Worm (Caenorhabditis elegans) whole organism, late embryonic: ENCODE data around the gene C01G12.3.

Source experiments
- C38D4.7 ChIP-seq: fragments of 200-800 bp; sonication (Bioruptor generic); optimal IDR thresholded peaks from 2 replicates; lab custom pipeline; 2018; ENCODE audit warnings: mild to moderate bottlenecking, missing genetic modification characterization, moderate library complexity, missing compliant biosample characterization
- K09A11.1 ChIP-seq: sonication (generic microtip); optimal IDR thresholded peaks from 2 replicates; lab custom pipeline; 2017; ENCODE audit warnings: antibody characterized with exemption, mild to moderate bottlenecking, missing genetic modification characterization, missing compliant biosample characterization; ENCODE audit not compliant: insufficient read depth
- Y22D7AL.16 ChIP-seq: sonication (generic microtip); optimal IDR thresholded peaks from 2 replicates; lab custom pipeline; 2016; ENCODE audit warnings: missing genetic modification characterization, missing compliant biosample characterization
- ama-1 ChIP-seq: fragments of 150-350 bp; optimal IDR thresholded peaks from 2 replicates; lab custom pipeline; 2014
- ceh-14 ChIP-seq: sonication (generic microtip); optimal IDR thresholded peaks from 2 replicates; lab custom pipeline; 2016; ENCODE audit warnings: missing genotype, missing genetic modification characterization, missing compliant biosample characterization
- ceh-45 ChIP-seq: fragments of 200-800 bp; sonication (Bioruptor generic); IDR thresholded peaks from 2 replicates; pipeline ENCODE4 v1.3.6; 2022; ENCODE audit warnings: missing genetic modification reagents, missing genetic modification characterization, missing compliant biosample characterization
- ceh-9 ChIP-seq: sonication (generic microtip); optimal IDR thresholded peaks from 2 replicates; lab custom pipeline; 2016; ENCODE audit warnings: mild to moderate bottlenecking, missing genetic modification characterization, inconsistent platforms, missing compliant biosample characterization
- dmd-4 ChIP-seq: sonication (generic microtip); optimal IDR thresholded peaks from 2 replicates; lab custom pipeline; 2016; ENCODE audit warnings: borderline replicate concordance, missing genetic modification characterization, missing compliant biosample characterization
- elt-2 ChIP-seq: sonication (generic microtip); optimal IDR thresholded peaks from 2 replicates; lab custom pipeline; 2016; ENCODE audit warnings: missing genetic modification reagents, missing genetic modification characterization, missing compliant biosample characterization
- hlh-13 ChIP-seq: fragments of 200-800 bp; sonication (Bioruptor generic); optimal IDR thresholded peaks from 2 replicates; lab custom pipeline; 2018; ENCODE audit warnings: mild to moderate bottlenecking, missing genetic modification characterization, missing compliant biosample characterization
- hlh-15 ChIP-seq: sonication (generic microtip); optimal IDR thresholded peaks from 2 replicates; lab custom pipeline; 2016; ENCODE audit warnings: missing genetic modification characterization, missing compliant biosample characterization
- hlh-6 ChIP-seq: sonication (generic microtip); optimal IDR thresholded peaks from 2 replicates; lab custom pipeline; 2016; ENCODE audit warnings: missing genotype, missing genetic modification characterization, missing compliant biosample characterization
- hlh-8 ChIP-seq: sonication (generic microtip); optimal IDR thresholded peaks from 2 replicates; lab custom pipeline; 2016; ENCODE audit warnings: missing genotype, missing genetic modification characterization, missing compliant biosample characterization
- lin-11 ChIP-seq: fragments of 200-800 bp; sonication (Bioruptor generic); optimal IDR thresholded peaks from 2 replicates; lab custom pipeline; 2018; ENCODE audit warnings: mild to moderate bottlenecking, missing genetic modification characterization, missing compliant biosample characterization
- mec-3 ChIP-seq: sonication (generic microtip); optimal IDR thresholded peaks from 2 replicates; lab custom pipeline; 2016; ENCODE audit warnings: borderline replicate concordance, missing genetic modification characterization, missing compliant biosample characterization
- nhr-11 ChIP-seq: fragments of 150-350 bp; optimal IDR thresholded peaks from 2 replicates; lab custom pipeline; 2014; ENCODE audit warnings: missing biosample characterization, missing genetic modification characterization
- nhr-232 ChIP-seq: sonication (generic microtip); optimal IDR thresholded peaks from 2 replicates; lab custom pipeline; 2016; ENCODE audit warnings: missing genetic modification characterization, missing compliant biosample characterization
- pax-1 ChIP-seq: fragments of 150-350 bp; optimal IDR thresholded peaks from 2 replicates; lab custom pipeline; 2014; ENCODE audit warnings: missing biosample characterization, missing genetic modification characterization
- pha-2 ChIP-seq: sonication (generic microtip); optimal IDR thresholded peaks from 2 replicates; lab custom pipeline; 2017; ENCODE audit warnings: mild to moderate bottlenecking, missing genetic modification characterization, missing compliant biosample characterization
- pha-4 ChIP-seq: fragments of 150-350 bp; optimal IDR thresholded peaks from 2 replicates; lab custom pipeline; 2018; ENCODE audit warnings: missing biosample characterization, missing genetic modification reagents, missing genetic modification characterization
- pqm-1 ChIP-seq: sonication (generic microtip); optimal IDR thresholded peaks from 2 replicates; lab custom pipeline; 2016; ENCODE audit warnings: missing genetic modification characterization, missing compliant biosample characterization
- pros-1 ChIP-seq: fragments of 150-350 bp; optimal IDR thresholded peaks from 2 replicates; lab custom pipeline; 2014; ENCODE audit warnings: missing biosample characterization, missing genetic modification reagents, missing genetic modification characterization
- rnt-1 ChIP-seq: sonication (generic microtip); optimal IDR thresholded peaks from 2 replicates; lab custom pipeline; 2016; ENCODE audit warnings: missing genetic modification characterization, missing compliant biosample characterization
- sdc-2 ChIP-seq: sonication (generic microtip); optimal IDR thresholded peaks from 2 replicates; lab custom pipeline; 2016; ENCODE audit warnings: missing genotype, missing genetic modification characterization, missing compliant biosample characterization
- sox-4 ChIP-seq: sonication (generic microtip); optimal IDR thresholded peaks from 2 replicates; lab custom pipeline; 2017; ENCODE audit warnings: mild to moderate bottlenecking, missing genetic modification characterization, inconsistent platforms, missing compliant biosample characterization
- tbx-7 ChIP-seq: sonication (generic microtip); optimal IDR thresholded peaks from 2 replicates; lab custom pipeline; 2016; ENCODE audit warnings: missing genotype, missing genetic modification characterization, missing compliant biosample characterization
- ttx-3 ChIP-seq: sonication (generic microtip); optimal IDR thresholded peaks from 2 replicates; lab custom pipeline; 2016; ENCODE audit warnings: missing genetic modification reagents, missing genetic modification characterization, missing compliant biosample characterization
- unc-55 ChIP-seq: sonication (generic microtip); optimal IDR thresholded peaks from 2 replicates; lab custom pipeline; 2017; ENCODE audit warnings: missing biosample characterization, missing genetic modification reagents, missing genetic modification characterization
- unc-86 ChIP-seq: sonication (generic microtip); optimal IDR thresholded peaks from 2 replicates; lab custom pipeline; 2016; ENCODE audit warnings: missing genetic modification characterization, missing compliant biosample characterization
- ztf-16 ChIP-seq: sonication (generic microtip); optimal IDR thresholded peaks from 2 replicates; lab custom pipeline; 2017; ENCODE audit warnings: missing genetic modification characterization, missing compliant biosample characterization

The C01G12.3 gene

DNA sequence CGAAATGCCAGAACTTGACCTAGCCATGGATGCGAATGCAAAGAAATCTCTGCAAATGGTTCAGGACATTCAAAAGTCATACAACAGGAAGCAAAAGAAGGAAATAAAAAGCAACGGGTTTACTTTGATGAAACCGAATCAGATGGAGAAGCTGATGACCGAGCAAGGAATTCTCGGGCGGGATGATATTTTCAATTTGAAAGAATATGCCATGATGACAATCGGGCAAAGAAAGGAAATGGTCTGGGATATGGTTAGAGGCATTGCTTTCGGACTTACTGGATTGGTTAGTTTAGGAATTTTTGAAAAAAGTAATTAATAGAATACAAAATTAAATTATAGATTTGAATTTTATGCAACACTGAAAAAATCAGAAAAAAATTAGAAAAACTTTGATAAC lies 38.6 kb upstream of the C01G12.3 start:
- no peak for TF ChIP-seq unc-86 (tag; lab: Kevin White, UChicago)
- TF ChIP-seq dmd-4 (tag; lab: Kevin White, UChicago) = no peak
- no peak for TF ChIP-seq pqm-1 (tag; lab: Kevin White, UChicago)
- no peak for TF ChIP-seq Y22D7AL.16
- TF ChIP-seq sdc-2 = no peak
- no peak for TF ChIP-seq hlh-6
- TF ChIP-seq ceh-14 (tag; lab: Kevin White, UChicago) = no peak
- TF ChIP-seq sox-4 = no peak
- no peak for TF ChIP-seq ttx-3

DNA sequence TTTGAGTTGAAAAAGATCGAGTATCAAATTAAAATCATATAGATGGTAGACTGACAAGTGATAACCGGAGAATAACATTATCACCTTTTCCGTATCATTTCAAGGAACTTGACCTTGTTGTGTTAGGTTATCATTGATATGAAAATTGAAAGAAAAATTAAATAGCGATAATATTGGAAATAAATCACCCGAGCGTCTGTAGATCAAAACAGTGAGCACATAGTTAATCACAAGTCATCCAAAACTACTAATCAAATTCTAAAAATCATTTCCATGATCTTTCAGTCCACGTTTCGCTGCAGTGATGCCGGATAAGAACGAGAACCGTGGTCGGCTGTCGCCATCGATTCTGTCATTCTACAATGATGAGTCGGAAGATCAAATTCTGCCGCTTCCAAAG lies 37.7 kb upstream of the C01G12.3 start:
- TF ChIP-seq tbx-7 (tag; lab: Kevin White, UChicago) (no peak), elt-2 (tag; lab: Kevin White, UChicago) (peak; percentile 33)

DNA sequence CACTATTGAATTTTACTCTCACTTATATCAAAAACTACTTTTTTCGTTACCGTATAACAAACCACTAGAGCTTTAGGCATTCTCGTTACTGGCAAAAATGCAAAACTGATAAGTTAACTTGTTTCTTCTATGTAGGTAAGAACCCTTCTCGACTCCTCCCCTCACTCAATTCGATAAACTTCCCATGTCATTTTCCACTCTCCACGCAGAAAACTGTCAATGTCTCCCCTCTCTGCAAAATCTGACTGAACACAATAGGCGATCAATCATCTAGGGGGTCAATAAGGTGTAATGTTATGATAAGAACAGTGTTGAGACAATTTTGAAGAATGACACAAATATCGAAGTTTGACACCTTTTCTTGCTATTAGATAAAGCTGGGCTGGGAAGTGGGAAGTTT lies 36.7 kb upstream of the C01G12.3 start:
- TF ChIP-seq tbx-7 (tag; lab: Kevin White, UChicago) (no peak), hlh-8 (tag; lab: Kevin White, UChicago) (no peak), nhr-11 (no peak)
- TF ChIP-seq, all 69 proteins: peak for 0

DNA sequence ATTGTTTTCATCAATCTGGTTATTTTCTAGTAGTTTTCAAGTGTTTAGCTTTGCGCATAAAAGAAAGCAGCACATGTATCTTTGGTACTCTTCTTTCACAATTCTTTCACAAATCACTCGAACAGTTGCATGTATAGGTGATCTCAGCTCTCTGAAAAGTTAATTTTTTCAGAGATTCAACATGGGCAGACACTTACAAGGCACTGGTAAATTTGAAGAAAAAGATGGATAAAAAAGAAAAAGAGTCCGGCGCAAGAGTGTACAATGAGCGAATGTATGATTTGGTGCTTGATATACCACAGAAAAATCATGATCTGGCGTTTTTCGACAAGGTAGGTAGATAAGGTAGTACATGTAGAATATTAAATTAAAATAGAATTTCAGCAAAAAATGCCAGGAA lies 36.1 kb upstream of the C01G12.3 start:
- TF ChIP-seq hlh-13 (no peak), sox-4 (no peak), ceh-45 (GFP tag; lab: Robert Waterston, UW) (no peak)

ce11 chrII:14616927-14617326 lies 34.8 kb upstream of the C01G12.3 start:
- TF ChIP-seq C38D4.7 = no peak
- no peak for TF ChIP-seq hlh-8 (tag; lab: Kevin White, UChicago)
- no peak for TF ChIP-seq pha-4 (tag; lab: Kevin White, UChicago)
- TF ChIP-seq mec-3 (tag; lab: Kevin White, UChicago) = no peak
- no peak for TF ChIP-seq pax-1 (tag; lab: Kevin White, UChicago)
- no peak for TF ChIP-seq ceh-9 (tag; lab: Kevin White, UChicago)

ce11 chrII:14616402-14616801 lies 34.3 kb upstream of the C01G12.3 start:
- TF ChIP-seq elt-2 (tag; lab: Kevin White, UChicago) = peak; percentile 80
- no peak for TF ChIP-seq C38D4.7

DNA sequence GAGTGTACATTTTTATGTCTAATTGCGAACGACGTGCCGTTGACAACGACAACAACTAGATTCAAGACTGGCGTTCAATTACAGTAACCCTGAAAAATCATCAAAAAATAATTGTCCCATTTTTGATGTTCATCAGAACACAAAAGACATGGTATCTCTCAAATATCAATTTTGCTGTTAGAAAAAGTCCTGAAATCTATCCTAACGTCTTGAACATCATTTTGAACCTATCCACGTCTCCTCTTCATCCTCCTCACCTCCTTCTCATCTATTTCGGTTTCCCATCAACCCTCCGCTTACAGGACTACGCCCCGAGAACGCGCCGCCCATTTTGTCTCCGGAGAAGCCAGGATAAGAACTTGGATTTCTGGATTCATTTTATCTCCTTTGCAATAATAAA lies 33.6 kb upstream of the C01G12.3 start, which contains the start of gene mltn-9:
Gene mltn-9, plus strand, starts transcription at position 301 of the 400 bp plus-strand sequence.
- TF ChIP-seq rnt-1 (tag; lab: Kevin White, UChicago) = no peak
- TF ChIP-seq hlh-13 = no peak
- TF ChIP-seq pros-1 (tag; lab: Kevin White, UChicago) = no peak
- no peak for TF ChIP-seq ztf-16
- no peak for TF ChIP-seq hlh-8 (tag; lab: Kevin White, UChicago)
- TF ChIP-seq sdc-2 = no peak
- TF ChIP-seq pha-2 (tag; lab: Kevin White, UChicago) = no peak
- TF ChIP-seq, all 69 proteins: peak for 0

ce11 chrII:14611307-14611706 lies 29.2 kb upstream of the C01G12.3 start:
- TF ChIP-seq nhr-232 (no peak), lin-11 (tag; lab: Kevin White, UChicago) (no peak), hlh-15 (tag; lab: Kevin White, UChicago) (no peak), unc-55 (GFP tag; lab: Kevin White, UChicago) (no peak), ztf-16 (no peak), K09A11.1 (tag; lab: Kevin White, UChicago) (no peak), ama-1 (lab: Kevin White, UChicago) (no peak)
